Worm (Caenorhabditis elegans) whole organism, L2 larva: ENCODE measurements around the gene alh-5.

Experiments
- C34F6.9 ChIP-seq: fragments of 150-350 bp; optimal IDR thresholded peaks from 2 replicates; lab custom pipeline; 2014; ENCODE audit warnings: missing biosample characterization, missing genetic modification characterization
- F13H6.1 ChIP-seq: sonication (generic microtip); optimal IDR thresholded peaks from 2 replicates; lab custom pipeline; 2016; ENCODE audit warnings: missing genetic modification characterization, missing compliant biosample characterization
- R02D3.7 ChIP-seq: fragments of 150-350 bp; optimal IDR thresholded peaks from 2 replicates; lab custom pipeline; 2014; ENCODE audit warnings: missing biosample characterization, missing genetic modification characterization
- ZK546.5 ChIP-seq: sonication (generic microtip); optimal IDR thresholded peaks from 2 replicates; lab custom pipeline; 2017; ENCODE audit warnings: missing biosample characterization, missing genetic modification characterization
- aly-2 ChIP-seq: fragments of 150-350 bp; optimal IDR thresholded peaks from 2 replicates; lab custom pipeline; 2014; ENCODE audit warnings: missing biosample characterization, missing genetic modification characterization
- ama-1 ChIP-seq: fragments of 150-350 bp; optimal IDR thresholded peaks from 2 replicates; lab custom pipeline; 2018; ENCODE audit warnings: inconsistent platforms
- ceh-16 ChIP-seq: fragments of 150-350 bp; optimal IDR thresholded peaks from 2 replicates; lab custom pipeline; 2014; ENCODE audit warnings: missing biosample characterization, missing genetic modification characterization
- ceh-82 ChIP-seq: fragments of 150-350 bp; optimal IDR thresholded peaks from 2 replicates; lab custom pipeline; 2014; ENCODE audit warnings: missing biosample characterization, missing genetic modification characterization
- crh-2 ChIP-seq: sonication (generic microtip); optimal IDR thresholded peaks from 2 replicates; lab custom pipeline; 2017; ENCODE audit warnings: missing biosample characterization, missing genetic modification characterization
- dmd-4 ChIP-seq: sonication (generic microtip); optimal IDR thresholded peaks from 2 replicates; lab custom pipeline; 2017; ENCODE audit warnings: missing biosample characterization, missing genetic modification characterization
- egl-27 ChIP-seq: sonication (generic microtip); optimal IDR thresholded peaks from 3 replicates; lab custom pipeline; 2017; ENCODE audit warnings: missing biosample characterization, missing genetic modification reagents, missing genetic modification characterization
- elt-1 ChIP-seq: fragments of 150-350 bp; optimal IDR thresholded peaks from 2 replicates; lab custom pipeline; 2014; ENCODE audit warnings: missing biosample characterization, missing genetic modification characterization
- elt-3 ChIP-seq: sonication (generic microtip); optimal IDR thresholded peaks from 2 replicates; lab custom pipeline; 2017; ENCODE audit warnings: missing biosample characterization, missing genetic modification characterization
- fos-1 ChIP-seq: fragments of 150-350 bp; optimal IDR thresholded peaks from 2 replicates; lab custom pipeline; 2014; ENCODE audit warnings: missing biosample characterization, missing genetic modification characterization
- lin-11 ChIP-seq: fragments of 150-350 bp; sonication (generic microtip); optimal IDR thresholded peaks from 2 replicates; lab custom pipeline; 2014; ENCODE audit warnings: missing biosample characterization, missing genetic modification characterization, inconsistent platforms, mixed read lengths
- lin-13 ChIP-seq: fragments of 150-350 bp; optimal IDR thresholded peaks from 2 replicates; lab custom pipeline; 2014; ENCODE audit warnings: missing biosample characterization, missing genetic modification reagents, missing genetic modification characterization
- lin-39 ChIP-seq: fragments of 150-350 bp; optimal IDR thresholded peaks from 2 replicates; lab custom pipeline; 2014; ENCODE audit warnings: missing biosample characterization, missing genetic modification reagents, missing genetic modification characterization
- lsy-2 ChIP-seq, 2 experiments: fragments of 150-350 bp in 1 of 2; sonication (generic microtip) in 1 of 2; optimal IDR thresholded peaks; 2 replicates each; lab custom pipeline; 2014 to 2017; ENCODE audit warnings: missing biosample characterization in 2 of 2, missing genetic modification characterization in 2 of 2
- mab-5 ChIP-seq: fragments of 150-350 bp; optimal IDR thresholded peaks from 2 replicates; lab custom pipeline; 2014; ENCODE audit warnings: missing biosample characterization, missing genetic modification characterization
- mdl-1 ChIP-seq, 2 experiments: fragments of 150-350 bp in 1 of 2; sonication (generic microtip) in 1 of 2; optimal IDR thresholded peaks; 2 replicates each; lab custom pipeline; 2017; ENCODE audit warnings: missing biosample characterization in 2 of 2, missing genetic modification characterization in 2 of 2
- nhr-10 ChIP-seq: sonication (generic microtip); optimal IDR thresholded peaks from 2 replicates; lab custom pipeline; 2017; ENCODE audit warnings: missing biosample characterization, missing genetic modification characterization
- nhr-12 ChIP-seq: fragments of 150-350 bp; optimal IDR thresholded peaks from 2 replicates; lab custom pipeline; 2014; ENCODE audit warnings: missing biosample characterization, missing genetic modification characterization
- nhr-129 ChIP-seq: fragments of 150-350 bp; optimal IDR thresholded peaks from 2 replicates; lab custom pipeline; 2014; ENCODE audit warnings: missing biosample characterization, missing genetic modification characterization
- nhr-21 ChIP-seq: fragments of 150-350 bp; optimal IDR thresholded peaks from 2 replicates; lab custom pipeline; 2014; ENCODE audit warnings: missing biosample characterization, missing genetic modification characterization
- nhr-23 ChIP-seq: fragments of 150-350 bp; optimal IDR thresholded peaks from 2 replicates; lab custom pipeline; 2014; ENCODE audit warnings: missing biosample characterization, missing genetic modification reagents, missing genetic modification characterization
- nhr-237 ChIP-seq: fragments of 150-350 bp; optimal IDR thresholded peaks from 2 replicates; lab custom pipeline; 2014; ENCODE audit warnings: missing biosample characterization, missing genetic modification characterization
- nhr-25 ChIP-seq: fragments of 150-350 bp; sonication (generic microtip); optimal IDR thresholded peaks from 3 replicates; lab custom pipeline; 2014; ENCODE audit warnings: missing biosample characterization, missing genetic modification characterization
- nhr-77 ChIP-seq: fragments of 150-350 bp; optimal IDR thresholded peaks from 2 replicates; lab custom pipeline; 2014; ENCODE audit warnings: missing biosample characterization, missing genetic modification characterization
- peb-1 ChIP-seq: fragments of 150-350 bp; optimal IDR thresholded peaks from 2 replicates; lab custom pipeline; 2014; ENCODE audit warnings: missing biosample characterization, missing genetic modification characterization
- sem-4 ChIP-seq: fragments of 150-350 bp; optimal IDR thresholded peaks from 2 replicates; lab custom pipeline; 2014; ENCODE audit warnings: missing biosample characterization, missing genetic modification reagents, missing genetic modification characterization
- skn-1 ChIP-seq: sonication (generic microtip); optimal IDR thresholded peaks from 2 replicates; lab custom pipeline; 2017; ENCODE audit warnings: missing biosample characterization, missing genetic modification characterization
- sma-3 ChIP-seq: sonication (generic microtip); optimal IDR thresholded peaks from 2 replicates; lab custom pipeline; 2016; ENCODE audit warnings: missing genetic modification reagents, missing genetic modification characterization, missing compliant biosample characterization
- sma-9 ChIP-seq, 2 experiments: fragments of 150-350 bp in 1 of 2; sonication (generic microtip) in 1 of 2; optimal IDR thresholded peaks; 2 replicates each; lab custom pipeline; 2014 to 2016; ENCODE audit warnings: missing genetic modification characterization in 2 of 2, mild to moderate bottlenecking in 1 of 2, missing biosample characterization in 1 of 2, missing compliant biosample characterization in 1 of 2, missing genetic modification reagents in 1 of 2, moderate library complexity in 1 of 2
- snpc-4 ChIP-seq: fragments of 150-350 bp; optimal IDR thresholded peaks from 2 replicates; lab custom pipeline; 2014; ENCODE audit warnings: missing biosample characterization, missing genetic modification characterization
- unc-39 ChIP-seq: fragments of 150-350 bp; optimal IDR thresholded peaks from 2 replicates; lab custom pipeline; 2014; ENCODE audit warnings: missing biosample characterization, missing genetic modification characterization
- unc-55 ChIP-seq: fragments of 150-350 bp; sonication (generic microtip); optimal IDR thresholded peaks from 3 replicates; lab custom pipeline; 2014; ENCODE audit warnings: missing biosample characterization, missing genetic modification reagents, missing genetic modification characterization
- unc-62 ChIP-seq: fragments of 150-350 bp; optimal IDR thresholded peaks from 2 replicates; lab custom pipeline; 2014; ENCODE audit warnings: missing biosample characterization, missing genetic modification reagents, missing genetic modification characterization
- zag-1 ChIP-seq: fragments of 150-350 bp; optimal IDR thresholded peaks from 2 replicates; lab custom pipeline; 2014; ENCODE audit warnings: missing biosample characterization, missing genetic modification characterization
- ztf-1 ChIP-seq: fragments of 200-800 bp; sonication (Bioruptor generic); conservative IDR thresholded peaks from 2 replicates; pipeline ENCODE4 v1.3.6; 2022; ENCODE audit warnings: missing genetic modification characterization, missing compliant biosample characterization
- ztf-11 ChIP-seq: sonication (generic microtip); optimal IDR thresholded peaks from 2 replicates; lab custom pipeline; 2017; ENCODE audit warnings: missing biosample characterization, missing genetic modification characterization

The alh-5 gene

ce11 chrV:1999531-2000094 is at the start of gene alh-5:
TSS of gene alh-5 (minus strand) at chrV:1999581.
- TF ChIP-seq peb-1 (tag; lab: Kevin White, UChicago) (no peak), lin-39 (tag; lab: Kevin White, UChicago) (no peak), aly-2 (no peak), fos-1 (no peak), nhr-12 (no peak), ztf-11 (no peak), dmd-4 (no peak), crh-2 (tag; lab: Kevin White, UChicago) (peak; percentile 2), nhr-129 (no peak), sma-9 (GFP tag; optimal IDR thresholded peaks at IDR 0.05; lab: Kevin White, UChicago) (peak; percentile 34), sma-9 (tag; optimal IDR thresholded peaks at IDR 0.05; lab: Kevin White, UChicago) (no peak), ama-1 (lab: Kevin White, UChicago) (no peak), sem-4 (tag; lab: Kevin White, UChicago) (no peak)

- TF ChIP-seq nhr-77: no peak
- TF ChIP-seq ZK546.5 (tag; lab: Kevin White, UChicago): no peak
- no peak for TF ChIP-seq nhr-10 (tag; lab: Kevin White, UChicago)
- TF ChIP-seq aly-2: no peak
- no peak for TF ChIP-seq ceh-16 (tag; lab: Kevin White, UChicago)
- TF ChIP-seq mab-5 (tag; lab: Kevin White, UChicago): no peak
- no peak for TF ChIP-seq nhr-12
- no peak for TF ChIP-seq unc-39 (tag; lab: Kevin White, UChicago)
- no peak for TF ChIP-seq ztf-1 (GFP tag; lab: Robert Waterston, UW)
- no peak for TF ChIP-seq fos-1
- TF ChIP-seq peb-1 (tag; lab: Kevin White, UChicago): no peak
- no peak for TF ChIP-seq egl-27 (tag; lab: Kevin White, UChicago)
- no peak for TF ChIP-seq zag-1 (tag; lab: Kevin White, UChicago)
- TF ChIP-seq snpc-4 (tag; lab: Kevin White, UChicago): no peak
- no peak for TF ChIP-seq nhr-25 (tag; lab: Kevin White, UChicago)
These were observed 46.6 kb upstream of the alh-5 start, which contains the start of gene Y40B10A.5 for ce11 chrV:2045956-2046355. TSS of gene Y40B10A.5 (minus strand) at chrV:2046056.

DNA sequence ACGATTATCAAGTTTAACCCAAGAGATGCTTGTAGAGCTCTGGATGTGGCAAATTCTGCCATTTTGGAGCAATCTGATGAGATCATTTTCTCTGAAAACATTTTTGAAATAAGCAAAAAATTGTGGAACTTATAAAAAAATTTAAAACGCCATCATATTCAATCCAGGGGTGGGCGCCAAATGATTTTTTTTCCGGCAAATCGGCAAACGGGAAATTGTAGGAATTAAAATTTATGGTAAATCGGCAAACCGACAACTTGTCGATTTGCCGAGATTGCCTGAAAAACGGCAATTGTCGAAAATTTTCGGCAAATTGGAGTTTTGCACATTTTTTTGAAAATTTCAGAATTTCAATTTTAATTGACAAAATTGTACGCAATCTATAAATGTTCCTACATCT is 36.2 kb upstream of the alh-5 start, which contains the start of gene srab-23:
Gene srab-23 (minus strand): TSS at position 101 of the 400 bp plus-strand sequence.
- no peak for TF ChIP-seq sma-3
- no peak for TF ChIP-seq nhr-21 (tag; lab: Kevin White, UChicago)
- no peak for TF ChIP-seq nhr-237
- no peak for TF ChIP-seq ceh-16 (tag; lab: Kevin White, UChicago)
- TF ChIP-seq lin-11: no peak
- TF ChIP-seq lin-13 (GFP tag; lab: Kevin White, UChicago): no peak
- TF ChIP-seq nhr-25 (tag; lab: Kevin White, UChicago): no peak
- no peak for TF ChIP-seq zag-1 (tag; lab: Kevin White, UChicago)
- TF ChIP-seq skn-1 (tag; lab: Kevin White, UChicago): no peak
- TF ChIP-seq nhr-23 (tag; lab: Kevin White, UChicago): no peak
- TF ChIP-seq nhr-10 (tag; lab: Kevin White, UChicago): no peak
- no peak for TF ChIP-seq ama-1 (lab: Kevin White, UChicago)
- TF ChIP-seq dmd-4: no peak

ce11 chrV:2031454-2031853 is 32.1 kb upstream of the alh-5 start, which contains the start of gene hil-6:
TSS of gene hil-6 (minus strand) at chrV:2031554.
- TF ChIP-seq nhr-23 (tag; lab: Kevin White, UChicago) (no peak), elt-3 (tag; lab: Kevin White, UChicago) (no peak), sma-3 (no peak), lin-11 (no peak), R02D3.7 (no peak)

- TF ChIP-seq zag-1 (tag; lab: Kevin White, UChicago) (no peak), C34F6.9 (tag; lab: Kevin White, UChicago) (no peak), elt-1 (no peak), nhr-237 (no peak), nhr-10 (tag; lab: Kevin White, UChicago) (no peak), skn-1 (tag; lab: Kevin White, UChicago) (no peak), lin-13 (GFP tag; lab: Kevin White, UChicago) (no peak), lsy-2 (tag; optimal IDR thresholded peaks at IDR 0.05; lab: Kevin White, UChicago) (no peak), unc-55 (GFP tag; lab: Kevin White, UChicago) (no peak), F13H6.1 (tag; lab: Kevin White, UChicago) (no peak), ceh-82 (tag; lab: Kevin White, UChicago) (no peak), unc-62 (GFP tag; lab: Kevin White, UChicago) (no peak), mdl-1 (tag; optimal IDR thresholded peaks at IDR 0.05; lab: Kevin White, UChicago) (no peak), peb-1 (tag; lab: Kevin White, UChicago) (no peak), crh-2 (tag; lab: Kevin White, UChicago) (no peak), nhr-21 (tag; lab: Kevin White, UChicago) (no peak), ZK546.5 (tag; lab: Kevin White, UChicago) (no peak), lin-11 (no peak), ztf-11 (no peak)
These were observed 31.3 kb upstream of the alh-5 start for ce11 chrV:2030661-2031060.
